Worm (Caenorhabditis elegans): ENCODE measurements around the gene exc-6.

The exc-6 gene

ce11 chrIII:1081101-1081500 lies 21.9 kb upstream of the exc-6 start, which contains the start of gene par-2:
Gene par-2 (plus strand): TSS chrIII:1081401.
- TF ChIP-seq C08G9.2 (tag; optimal IDR thresholded peaks at IDR 0.05), result no peak

- TF ChIP-seq ceh-48 (tag; optimal IDR thresholded peaks at IDR 0.05) (peak; percentile 69), pat-9 (tag; optimal IDR thresholded peaks at IDR 0.05) (no peak)
Measured at ce11 chrIII:1084971-1085370, 18.0 kb upstream of the exc-6 start.

- TF ChIP-seq ceh-48 (tag; optimal IDR thresholded peaks at IDR 0.05) (peak; percentile 30), ceh-45 (GFP tag; IDR thresholded peaks at IDR 0.05) (no peak)
Measured at ce11 chrIII:1094391-1094790, 8.6 kb upstream of the exc-6 start.

- no peak for TF ChIP-seq ceh-22 (tag; optimal IDR thresholded peaks at IDR 0.05)
- TF ChIP-seq ceh-9 (tag; optimal IDR thresholded peaks at IDR 0.05), result no peak
- TF ChIP-seq C08G9.2 (tag; optimal IDR thresholded peaks at IDR 0.05), result no peak
- no peak for TF ChIP-seq ceh-19 (GFP tag; optimal IDR thresholded peaks at IDR 0.05)
- TF ChIP-seq dve-1 (tag; optimal IDR thresholded peaks at IDR 0.05), result peak; percentile 92
- no peak for TF ChIP-seq ref-2 (tag; optimal IDR thresholded peaks at IDR 0.05)
Measured at ce11 chrIII:1099523-1099922, 3.5 kb upstream of the exc-6 start.

- TF ChIP-seq elt-2 (tag; optimal IDR thresholded peaks at IDR 0.05) (peak; percentile 68), pros-1 (tag; optimal IDR thresholded peaks at IDR 0.05) (no peak), nhr-232 (tag; optimal IDR thresholded peaks at IDR 0.05) (no peak), ahr-1 (tag; optimal IDR thresholded peaks at IDR 0.05) (no peak), pha-4 (tag; optimal IDR thresholded peaks at IDR 0.05) (no peak), Y22D7AL.16 (tag; optimal IDR thresholded peaks at IDR 0.05) (no peak)
Measured at ce11 chrIII:1115793-1116516, 12.9 kb downstream of the exc-6 start, which contains the start of the genes F58B6.1 and acsd-1. Gene F58B6.1 (minus strand): TSS chrIII:1115925. Gene acsd-1 (plus strand): TSS chrIII:1116466.

ce11 chrIII:1122239-1122638 lies 19.2 kb downstream of the exc-6 start:
- TF ChIP-seq unc-55 (GFP tag; optimal IDR thresholded peaks at IDR 0.05) (no peak), pat-9 (tag; optimal IDR thresholded peaks at IDR 0.05) (peak; percentile 24), dve-1 (tag; optimal IDR thresholded peaks at IDR 0.05) (no peak), fax-1 (tag; optimal IDR thresholded peaks at IDR 0.05) (no peak), hlh-6 (tag; optimal IDR thresholded peaks at IDR 0.05) (peak; percentile 69), sdc-2 (tag; optimal IDR thresholded peaks at IDR 0.05) (peak; percentile 32), pha-4 (tag; optimal IDR thresholded peaks at IDR 0.05) (no peak), syd-9 (tag; optimal IDR thresholded peaks at IDR 0.05) (no peak), dmd-4 (tag; optimal IDR thresholded peaks at IDR 0.05; ENCODE audit: borderline replicate concordance) (no peak), K02D7.2 (tag; optimal IDR thresholded peaks at IDR 0.05) (peak; percentile 39), unc-42 (tag; optimal IDR thresholded peaks at IDR 0.05) (no peak), pax-1 (tag; optimal IDR thresholded peaks at IDR 0.05) (no peak), ahr-1 (tag; optimal IDR thresholded peaks at IDR 0.05) (no peak), hlh-13 (GFP tag; optimal IDR thresholded peaks at IDR 0.05) (peak; percentile 63), ceh-19 (GFP tag; optimal IDR thresholded peaks at IDR 0.05) (peak; percentile 66), nhr-11 (tag; optimal IDR thresholded peaks at IDR 0.05) (no peak), rnt-1 (tag; optimal IDR thresholded peaks at IDR 0.05) (peak; percentile 34), unc-3 (GFP tag; conservative IDR thresholded peaks at IDR 0.05) (peak; percentile 55; the same call in 1 of the 2 replicates), unc-3 (tag; optimal IDR thresholded peaks at IDR 0.05) (peak; percentile 11), pqm-1 (tag; optimal IDR thresholded peaks at IDR 0.05) (no peak), ceh-34 (tag; optimal IDR thresholded peaks at IDR 0.05) (peak; percentile 18), Y22D7AL.16 (tag; optimal IDR thresholded peaks at IDR 0.05) (peak; percentile 43), ceh-6 (GFP tag; optimal IDR thresholded peaks at IDR 0.05) (peak; percentile 75), ets-4 (tag; optimal IDR thresholded peaks at IDR 0.05) (no peak), K09A11.1 (tag; optimal IDR thresholded peaks at IDR 0.05; ENCODE audit: insufficient read depth) (no peak), pha-2 (tag; optimal IDR thresholded peaks at IDR 0.05) (peak; percentile 61), F13H6.1 (tag; optimal IDR thresholded peaks at IDR 0.05) (peak; percentile 34), ceh-14 (tag; optimal IDR thresholded peaks at IDR 0.05) (peak; percentile 26), lim-6 (tag; optimal IDR thresholded peaks at IDR 0.05) (no peak), ztf-16 (tag; optimal IDR thresholded peaks at IDR 0.05) (peak; percentile 57), tbx-7 (tag; optimal IDR thresholded peaks at IDR 0.05) (no peak), odd-2 (tag; optimal IDR thresholded peaks at IDR 0.05) (no peak)
